Worm (Caenorhabditis elegans): ENCODE results near the gene F16B4.6.

DNA sequence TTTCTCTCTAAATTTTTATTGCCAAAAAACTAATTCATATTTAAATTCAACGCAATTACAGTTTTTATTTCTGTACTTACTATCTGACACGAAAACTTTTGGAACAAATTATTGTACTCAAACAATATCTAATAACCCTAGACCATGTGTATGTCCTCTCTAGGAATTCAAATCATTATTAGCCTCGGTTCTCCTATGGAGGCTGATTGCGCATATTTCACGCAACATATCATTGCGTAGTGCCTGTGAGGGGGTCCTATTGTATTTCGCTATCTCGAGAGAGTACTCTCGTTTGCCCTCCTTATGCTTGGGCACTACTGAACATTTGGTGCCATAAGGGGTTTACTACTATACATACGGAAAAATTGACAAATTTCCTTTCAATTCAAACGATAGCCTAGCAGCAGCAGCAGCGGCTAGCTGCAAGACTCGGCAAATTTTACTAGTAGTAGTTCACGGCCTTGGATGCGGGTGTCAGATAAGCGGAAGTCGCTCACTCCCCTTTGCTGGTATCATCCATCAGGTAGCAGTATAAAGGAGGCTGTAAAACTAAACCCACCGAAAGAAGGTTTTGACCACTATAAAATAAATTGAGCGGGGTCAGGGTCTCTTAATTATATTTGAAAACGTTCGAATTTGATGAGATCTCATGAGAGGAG is 8.3 kb upstream of the F16B4.6 start:
- TF ChIP-seq W03F9.2 (tag; optimal IDR thresholded peaks at IDR 0.05) (no peak), him-1 (tag; optimal IDR thresholded peaks at IDR 0.05) (no peak)

All from whole organism, L4/young adult.